Worm (Caenorhabditis elegans) whole organism, L1 larva: ENCODE measurements around the gene Y60A9.1.

Experiments used
- C04F5.9 ChIP-seq: sonication (generic microtip); optimal IDR thresholded peaks from 2 replicates; lab custom pipeline; 2016; ENCODE audit warnings: missing genetic modification characterization, missing compliant biosample characterization
- C16A3.4 ChIP-seq: fragments of 150-350 bp; optimal IDR thresholded peaks from 2 replicates; lab custom pipeline; 2014; ENCODE audit warnings: missing biosample characterization, missing genetic modification characterization
- F16B12.6 ChIP-seq: fragments of 150-350 bp; optimal IDR thresholded peaks from 2 replicates; lab custom pipeline; 2014; ENCODE audit warnings: missing biosample characterization, missing genetic modification characterization
- Y116A8C.19 ChIP-seq: sonication (generic microtip); optimal IDR thresholded peaks from 2 replicates; lab custom pipeline; 2016; ENCODE audit warnings: missing compliant biosample characterization, missing genetic modification characterization, borderline replicate concordance
- blmp-1 ChIP-seq: fragments of 150-350 bp; optimal IDR thresholded peaks from 2 replicates; lab custom pipeline; 2014; ENCODE audit warnings: missing biosample characterization, missing genetic modification characterization
- ceh-63 ChIP-seq: fragments of 200-800 bp; sonication (Bioruptor generic); optimal IDR thresholded peaks from 2 replicates; lab custom pipeline; 2018; ENCODE audit warnings: mild to moderate bottlenecking, missing genetic modification characterization, missing compliant biosample characterization
- ceh-82 ChIP-seq, 3 experiments: fragments of 150-350 bp in 1 of 3; sonication (generic microtip) in 2 of 3; optimal IDR thresholded peaks; 2 replicates each; lab custom pipeline; 2014 to 2017; ENCODE audit warnings: missing biosample characterization in 3 of 3, missing genetic modification characterization in 3 of 3
- ces-1 ChIP-seq: fragments of 150-350 bp; optimal IDR thresholded peaks from 2 replicates; lab custom pipeline; 2014; ENCODE audit warnings: missing biosample characterization, missing genetic modification reagents, missing genetic modification characterization
- dpl-1 ChIP-seq, 3 experiments: fragments of 150-350 bp in 2 of 3; sonication (generic microtip) in 1 of 3; optimal IDR thresholded peaks; 2 replicates each; lab custom pipeline; 2014 to 2017; ENCODE audit warnings: missing biosample characterization in 3 of 3, missing genetic modification characterization in 3 of 3, missing genetic modification reagents in 3 of 3
- dsc-1 ChIP-seq: sonication (generic microtip); optimal IDR thresholded peaks from 2 replicates; lab custom pipeline; 2016; ENCODE audit warnings: mild to moderate bottlenecking, missing genetic modification characterization, missing compliant biosample characterization
- efl-1 ChIP-seq, 4 experiments: fragments of 150-350 bp; optimal IDR thresholded peaks in 3 of 4; peaks in 1 of 4; 1 replicate in 1 of 4; 2 replicates in 3 of 4; lab custom pipeline; 2014; ENCODE audit warnings: missing biosample characterization in 2 of 4, missing genetic modification characterization in 2 of 4, missing genetic modification reagents in 2 of 4
- egl-13 ChIP-seq: sonication (generic microtip); optimal IDR thresholded peaks from 2 replicates; lab custom pipeline; 2016; ENCODE audit warnings: missing genotype, missing genetic modification reagents, missing genetic modification characterization, missing compliant biosample characterization
- egl-27 ChIP-seq, 2 experiments: fragments of 150-350 bp in 1 of 2; sonication (generic microtip); optimal IDR thresholded peaks; 3 replicates each; lab custom pipeline; 2017 to 2018; ENCODE audit warnings: missing biosample characterization in 2 of 2, missing genetic modification characterization in 2 of 2, missing genetic modification reagents in 2 of 2
- fkh-4 ChIP-seq: sonication (generic microtip); optimal IDR thresholded peaks from 2 replicates; lab custom pipeline; 2016; ENCODE audit warnings: missing compliant biosample characterization, missing genetic modification characterization, borderline replicate concordance
- fos-1 ChIP-seq: fragments of 150-350 bp; optimal IDR thresholded peaks from 2 replicates; lab custom pipeline; 2014; ENCODE audit warnings: missing biosample characterization, missing genetic modification characterization
- grh-1 ChIP-seq: fragments of 200-800 bp; sonication (Bioruptor generic); IDR thresholded peaks from 2 replicates; pipeline ENCODE4 v1.3.6; 2022; ENCODE audit warnings: missing genetic modification reagents, missing genetic modification characterization, missing compliant biosample characterization
- hlh-4 ChIP-seq: sonication (generic microtip); optimal IDR thresholded peaks from 2 replicates; lab custom pipeline; 2016; ENCODE audit warnings: mild to moderate bottlenecking, missing genetic modification characterization, missing compliant biosample characterization
- hpl-2 ChIP-seq: fragments of 150-350 bp; optimal IDR thresholded peaks from 2 replicates; lab custom pipeline; 2014; ENCODE audit warnings: missing biosample characterization, missing genetic modification reagents, missing genetic modification characterization
- irx-1 ChIP-seq: sonication (generic microtip); optimal IDR thresholded peaks from 2 replicates; lab custom pipeline; 2016; ENCODE audit warnings: missing genetic modification characterization, missing compliant biosample characterization
- jun-1 ChIP-seq: fragments of 150-350 bp; optimal IDR thresholded peaks from 2 replicates; lab custom pipeline; 2014; ENCODE audit warnings: missing biosample characterization, missing genetic modification reagents, missing genetic modification characterization
- lin-14 ChIP-seq: fragments of 200-800 bp; sonication (Bioruptor generic); optimal IDR thresholded peaks from 2 replicates; lab custom pipeline; 2018; ENCODE audit warnings: mild to moderate bottlenecking, missing genetic modification characterization, moderate library complexity, missing compliant biosample characterization
- lin-39 ChIP-seq: fragments of 150-350 bp; optimal IDR thresholded peaks from 2 replicates; lab custom pipeline; 2014; ENCODE audit warnings: missing biosample characterization, missing genetic modification reagents, missing genetic modification characterization
- lir-3 ChIP-seq: sonication (generic microtip); optimal IDR thresholded peaks from 2 replicates; lab custom pipeline; 2016; ENCODE audit warnings: mild to moderate bottlenecking, missing genetic modification characterization, moderate library complexity, missing compliant biosample characterization; ENCODE audit not compliant: poor library complexity
- nhr-11 ChIP-seq: fragments of 150-350 bp; optimal IDR thresholded peaks from 2 replicates; lab custom pipeline; 2014; ENCODE audit warnings: missing biosample characterization, missing genetic modification characterization
- nhr-237 ChIP-seq: fragments of 150-350 bp; optimal IDR thresholded peaks from 2 replicates; lab custom pipeline; 2014; ENCODE audit warnings: missing biosample characterization, missing genetic modification characterization
- nhr-71 ChIP-seq: sonication (generic microtip); optimal IDR thresholded peaks from 2 replicates; lab custom pipeline; 2016; ENCODE audit warnings: mild to moderate bottlenecking, missing genetic modification characterization, moderate library complexity, missing compliant biosample characterization
- nhr-77 ChIP-seq: fragments of 150-350 bp; optimal IDR thresholded peaks from 2 replicates; lab custom pipeline; 2014; ENCODE audit warnings: missing biosample characterization, missing genetic modification characterization
- nhr-85 ChIP-seq: sonication (generic microtip); peaks from one replicate; lab custom pipeline; 2016; ENCODE audit warnings: missing genetic modification characterization, inconsistent platforms, missing compliant biosample characterization
- nhr-90 ChIP-seq: sonication (generic microtip); optimal IDR thresholded peaks from 2 replicates; lab custom pipeline; 2016; ENCODE audit warnings: mild to moderate bottlenecking, missing genetic modification characterization, missing compliant biosample characterization; ENCODE audit not compliant: poor library complexity
- snpc-4 ChIP-seq: fragments of 150-350 bp; optimal IDR thresholded peaks from 2 replicates; lab custom pipeline; 2014; ENCODE audit warnings: missing biosample characterization, missing genetic modification characterization
- sox-4 ChIP-seq: sonication (generic microtip); optimal IDR thresholded peaks from 2 replicates; lab custom pipeline; 2016; ENCODE audit warnings: missing genetic modification characterization, missing compliant biosample characterization
- tbx-2 ChIP-seq: sonication (generic microtip); optimal IDR thresholded peaks from 2 replicates; lab custom pipeline; 2016; ENCODE audit warnings: missing genetic modification characterization, missing compliant biosample characterization
- unc-98 ChIP-seq: fragments of 200-800 bp; sonication (Bioruptor generic); IDR thresholded peaks from 2 replicates; pipeline ENCODE4 v1.3.6; 2022; ENCODE audit warnings: missing genetic modification characterization, missing compliant biosample characterization
- vab-15 ChIP-seq: sonication (generic microtip); optimal IDR thresholded peaks from 2 replicates; lab custom pipeline; 2017; ENCODE audit warnings: missing genotype, mild to moderate bottlenecking, missing genetic modification characterization, missing compliant biosample characterization

The Y60A9.1 gene

DNA sequence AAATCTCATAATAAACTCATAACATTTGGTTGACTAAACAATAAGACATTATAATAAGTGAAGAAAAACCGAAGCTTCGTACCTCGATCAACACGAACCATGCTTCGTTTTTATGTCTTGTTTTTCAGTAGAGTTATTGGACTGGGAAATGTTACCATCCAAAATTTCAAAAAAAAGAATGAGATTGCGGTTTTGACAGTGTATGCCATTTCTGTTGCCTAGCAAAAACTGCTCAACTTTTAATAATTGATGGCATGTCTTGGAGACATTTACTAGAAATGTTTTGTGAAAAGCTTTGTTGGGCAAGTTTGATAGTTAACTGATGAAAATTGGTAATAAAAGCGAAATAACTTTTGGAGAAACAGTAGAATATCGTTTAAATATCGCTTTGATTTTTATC is at the start of gene Y60A9.1:
TSS of gene Y60A9.1 (minus strand) at position 101 of the 400 bp plus-strand sequence.
- TF ChIP-seq ceh-82 (tag; optimal IDR thresholded peaks at IDR 0.05; lab: Kevin White, UChicago) (no peak), irx-1 (tag; lab: Kevin White, UChicago) (no peak), tbx-2 (tag; lab: Kevin White, UChicago) (no peak), fkh-4 (tag; lab: Kevin White, UChicago) (no peak), hpl-2 (no peak), egl-13 (tag; lab: Kevin White, UChicago) (no peak), F16B12.6 (tag; lab: Kevin White, UChicago) (no peak), dsc-1 (no peak), nhr-11 (tag; lab: Kevin White, UChicago) (no peak), lir-3 (tag; lab: Kevin White, UChicago) (no peak), ceh-63 (GFP tag; lab: Kevin White, UChicago) (no peak)

DNA sequence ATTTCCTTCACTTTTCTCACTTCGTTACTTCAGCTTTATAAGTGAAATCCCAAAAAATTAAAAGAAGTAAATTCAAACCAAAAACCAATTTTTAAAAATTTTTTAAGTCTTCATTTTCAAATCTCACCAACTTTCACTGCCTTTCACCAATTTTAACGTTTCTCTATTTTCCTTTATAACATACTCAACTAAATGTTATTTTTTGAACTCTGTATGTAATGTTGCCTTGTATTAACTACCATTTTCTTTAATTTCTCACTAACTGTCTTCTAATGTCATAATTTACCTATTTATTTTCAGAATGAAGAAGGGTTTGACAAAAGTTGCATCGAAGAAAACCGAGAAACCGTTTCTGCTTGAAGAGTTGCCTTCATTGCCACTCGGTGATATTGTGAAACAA is 49.5 kb upstream of the Y60A9.1 start, which contains the start of gene F23D12.4:
TSS of gene F23D12.4 (plus strand) at position 301 of the 400 bp plus-strand sequence.
- no peak for TF ChIP-seq sox-4 (tag; lab: Kevin White, UChicago)
- no peak for TF ChIP-seq nhr-77 (tag; lab: Kevin White, UChicago)
- no peak for TF ChIP-seq unc-98 (GFP tag; lab: Robert Waterston, UW)
- TF ChIP-seq hlh-4 (tag; lab: Kevin White, UChicago) = no peak
- no peak for TF ChIP-seq nhr-71
- no peak for TF ChIP-seq C04F5.9 (tag; lab: Kevin White, UChicago)
- no peak for TF ChIP-seq snpc-4 (tag; lab: Kevin White, UChicago)
- TF ChIP-seq egl-27 (tag; optimal IDR thresholded peaks at IDR 0.05; lab: Kevin White, UChicago) = no peak
- TF ChIP-seq ces-1 (GFP tag; lab: Kevin White, UChicago) = no peak
- no peak for TF ChIP-seq nhr-85 (tag; lab: Kevin White, UChicago)
- TF ChIP-seq vab-15 (tag; lab: Kevin White, UChicago) = no peak

DNA sequence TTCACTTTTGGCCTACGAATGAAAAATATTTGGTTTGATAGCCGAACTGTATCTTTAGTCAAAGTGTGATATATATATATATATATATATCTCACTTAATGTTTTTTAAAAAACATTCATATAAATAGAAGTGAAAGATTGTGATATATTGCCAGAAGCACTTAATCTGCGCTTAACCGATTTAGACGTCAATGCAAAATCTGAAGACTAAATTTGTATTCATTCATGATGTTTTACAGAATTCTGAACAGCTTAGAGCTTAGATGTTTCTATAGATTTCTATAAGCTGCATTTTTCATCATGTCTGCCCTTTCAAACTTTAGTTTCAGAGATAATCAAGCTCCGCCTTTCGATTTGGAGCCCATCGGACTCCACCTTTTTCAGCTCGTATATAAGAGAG is 47.2 kb upstream of the Y60A9.1 start, which contains the start of gene F23D12.3:
TSS of gene F23D12.3 (plus strand) at position 301 of the 400 bp plus-strand sequence.
- no peak for TF ChIP-seq fos-1
- no peak for TF ChIP-seq nhr-77 (tag; lab: Kevin White, UChicago)
- TF ChIP-seq F16B12.6 (tag; lab: Kevin White, UChicago) = no peak

DNA sequence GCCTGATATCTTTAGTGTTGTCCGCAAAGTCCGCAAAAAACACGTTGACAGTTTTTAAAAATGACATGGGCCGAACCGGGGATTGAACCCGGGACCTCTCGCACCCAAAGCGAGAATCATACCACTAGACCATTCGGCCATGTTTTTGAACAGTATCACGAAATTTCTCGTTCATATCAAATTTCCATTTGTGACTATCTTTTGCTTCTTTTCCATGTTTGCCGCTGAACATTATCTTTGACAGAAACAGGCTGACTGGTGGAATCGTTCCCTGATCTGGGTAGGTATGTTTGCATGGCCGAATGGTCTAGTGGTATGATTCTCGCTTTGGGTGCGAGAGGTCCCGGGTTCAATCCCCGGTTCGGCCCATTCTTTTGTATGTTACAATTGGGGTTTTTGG is 42.6 kb upstream of the Y60A9.1 start:
- TF ChIP-seq nhr-85 (tag; lab: Kevin White, UChicago) (peak; percentile 50), nhr-90 (tag; lab: Kevin White, UChicago) (peak; percentile 2)

DNA sequence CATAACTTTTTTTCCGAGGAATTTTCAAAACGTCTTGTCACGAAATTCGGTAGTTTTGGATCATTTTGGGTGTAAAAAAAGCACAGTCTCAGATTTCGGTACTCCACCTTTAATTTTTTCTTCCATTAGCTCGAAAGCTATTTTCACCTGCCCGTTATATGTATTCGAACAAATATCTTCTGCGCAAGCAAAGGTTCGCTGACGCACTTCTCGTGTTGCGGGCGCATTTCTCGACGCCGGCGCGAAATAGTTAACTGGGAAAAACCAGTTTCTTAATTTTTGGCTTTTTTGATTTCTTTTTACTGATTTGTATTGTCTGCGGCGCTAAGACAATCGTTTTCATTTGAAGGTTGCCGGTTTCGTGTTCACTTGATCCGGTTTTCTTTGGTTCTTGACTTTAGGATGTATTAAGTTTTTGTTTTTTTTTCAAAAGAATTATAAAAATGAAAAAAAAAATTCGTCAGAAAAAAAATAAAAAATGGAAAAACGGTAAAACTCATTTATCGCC is 40.5 kb upstream of the Y60A9.1 start:
- no peak for TF ChIP-seq lin-14 (GFP tag; lab: Kevin White, UChicago)
- no peak for TF ChIP-seq lin-39 (tag; lab: Kevin White, UChicago)
- peak; percentile 49 for TF ChIP-seq grh-1
- TF ChIP-seq nhr-85 (tag; lab: Kevin White, UChicago) = peak; percentile 63
- peak; percentile 10 to 34 (median 16) for TF ChIP-seq dpl-1 (GFP tag; optimal IDR thresholded peaks at IDR 0.05; lab: Kevin White, UChicago)
- TF ChIP-seq egl-27 (tag; optimal IDR thresholded peaks at IDR 0.05; lab: Kevin White, UChicago) = no peak
- TF ChIP-seq blmp-1 = peak; percentile 21
- TF ChIP-seq vab-15 (tag; lab: Kevin White, UChicago) = no peak
- peak in 1 of 2 experiments; percentile 63 for TF ChIP-seq efl-1 (optimal IDR thresholded peaks at IDR 0.05; lab: Kevin White, UChicago)
- TF ChIP-seq efl-1 (GFP tag; optimal IDR thresholded peaks at IDR 0.05 in 1 of 2; lab: Kevin White, UChicago) = peak in 1 of 2 experiments; percentile 33

DNA sequence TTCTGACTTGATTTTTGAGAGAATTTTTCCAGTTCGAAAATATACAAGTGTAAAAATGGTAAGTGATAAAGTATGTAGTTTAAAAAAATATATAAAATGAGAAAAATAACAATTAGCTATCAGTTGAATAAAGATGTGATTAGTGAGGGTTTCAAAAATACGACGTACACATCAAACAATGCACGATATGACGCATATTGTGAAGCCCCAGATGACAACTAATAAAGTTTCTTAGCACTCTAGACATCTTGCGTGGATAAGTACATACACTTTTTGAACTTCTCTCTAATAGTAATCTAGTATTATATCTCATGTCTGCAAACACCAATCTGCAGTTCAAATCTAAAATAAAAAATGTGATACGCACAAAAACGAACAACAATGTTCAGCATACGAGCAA is 35.3 kb upstream of the Y60A9.1 start:
- TF ChIP-seq hlh-4 (tag; lab: Kevin White, UChicago) (no peak), C16A3.4 (tag; lab: Kevin White, UChicago) (no peak), nhr-237 (tag; lab: Kevin White, UChicago) (no peak), Y116A8C.19 (tag; lab: Kevin White, UChicago) (no peak), efl-1 (optimal IDR thresholded peaks at IDR 0.05; lab: Kevin White, UChicago) (no peak), efl-1 (GFP tag; optimal IDR thresholded peaks at IDR 0.05 in 1 of 2; lab: Kevin White, UChicago) (peak in 1 of 2 experiments; percentile 62), jun-1 (no peak)
